Fruit fly (Drosophila melanogaster): ENCODE data around the gene LanA.

Gene LanA

DNA sequence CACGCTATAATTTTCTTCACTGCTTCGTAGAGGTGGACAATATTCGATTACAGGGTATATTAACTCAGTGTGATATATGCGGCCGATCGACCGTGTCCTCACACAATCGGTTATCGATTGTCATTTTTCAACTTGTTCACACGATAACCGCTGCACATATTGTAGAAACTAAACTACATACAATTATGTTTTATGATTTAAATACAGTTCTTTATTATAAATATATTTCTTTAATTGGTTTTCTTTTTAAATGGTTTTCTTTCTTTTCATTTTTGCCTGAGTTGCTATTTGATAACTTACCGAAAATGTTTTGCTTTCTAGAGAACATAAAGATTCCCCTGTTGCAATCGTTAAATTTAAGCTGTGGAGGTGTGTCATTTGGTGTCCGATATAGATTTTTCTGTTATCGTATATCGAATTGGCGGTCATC is 44.0 kb downstream of the LanA start, which contains the start of the genes fmt and CG7376 (continued):
- TF ChIP-seq Lhr (GFP tag; optimal IDR thresholded peaks at IDR 0.05) (peak; percentile 29), HLH54F (GFP tag; optimal IDR thresholded peaks at IDR 0.05) (no peak), shn (GFP tag; optimal IDR thresholded peaks at IDR 0.05) (no peak), nmo (GFP tag; optimal IDR thresholded peaks at IDR 0.05) (peak; percentile 80), bbx (GFP tag; IDR thresholded peaks at IDR 0.05; ENCODE audit: partially characterized antibody) (peak; percentile 71), Dfd (GFP tag; optimal IDR thresholded peaks at IDR 0.05) (no peak), E2f2 (GFP tag; IDR thresholded peaks at IDR 0.05) (peak; percentile 65), az2 (GFP tag; optimal IDR thresholded peaks at IDR 0.05) (peak; percentile 7), Asciz (GFP tag; optimal IDR thresholded peaks at IDR 0.05) (no peak), CG16863 (GFP tag; optimal IDR thresholded peaks at IDR 0.05) (no peak), Trl (optimal IDR thresholded peaks at IDR 0.05) (no peak), Trl (GFP tag; optimal IDR thresholded peaks at IDR 0.05) (no peak), unc-4 (GFP tag; IDR thresholded peaks at IDR 0.05; ENCODE audit: partially characterized antibody) (peak; percentile 56; the same call in 1 of the 2 replicates), Dll (GFP tag; IDR thresholded peaks at IDR 0.05; ENCODE audit: partially characterized antibody) (peak; percentile 74; the same call in 3 of the 4 replicates), Scr (GFP tag; IDR thresholded peaks at IDR 0.05; ENCODE audit: partially characterized antibody) (peak; percentile 80), CG2875 (GFP tag; optimal IDR thresholded peaks at IDR 0.05) (no peak), Sin3A (optimal IDR thresholded peaks at IDR 0.05) (peak; percentile 14), schlank (tag; optimal IDR thresholded peaks at IDR 0.05) (no peak), CG7357 (GFP tag; IDR thresholded peaks at IDR 0.05) (peak; percentile 93), abd-A (tag; optimal IDR thresholded peaks at IDR 0.05) (no peak), CG15479 (GFP tag; optimal IDR thresholded peaks at IDR 0.05) (peak; percentile 36), CG17328 (GFP tag; IDR thresholded peaks at IDR 0.05) (no peak), hbn (GFP tag; IDR thresholded peaks at IDR 0.05; ENCODE audit: partially characterized antibody) (peak; percentile 40; the same call in 1 of the 2 replicates), tna (GFP tag; IDR thresholded peaks at IDR 0.05; ENCODE audit: partially characterized antibody) (peak; percentile 84), slbo (GFP tag; IDR thresholded peaks at IDR 0.05) (peak; percentile 61), Max (GFP tag; optimal IDR thresholded peaks at IDR 0.05) (peak; percentile 63), br (optimal IDR thresholded peaks at IDR 0.05) (no peak), CG13894 (tag; optimal IDR thresholded peaks at IDR 0.05) (no peak), ssp (GFP tag; IDR thresholded peaks at IDR 0.05) (peak; percentile 93), jigr1 (GFP tag; IDR thresholded peaks at IDR 0.05) (no peak), inv (GFP tag; IDR thresholded peaks at IDR 0.05; ENCODE audit: partially characterized antibody) (peak; percentile 66), hkb (optimal IDR thresholded peaks at IDR 0.05) (peak; percentile 37), hkb (GFP tag; IDR thresholded peaks at IDR 0.05) (no peak), CG10654 (GFP tag; optimal IDR thresholded peaks at IDR 0.05) (peak; percentile 27), chinmo (GFP tag; IDR thresholded peaks at IDR 0.05; ENCODE audit: partially characterized antibody) (peak; percentile 75; the same call in 2 of the 4 replicates), C15 (GFP tag; IDR thresholded peaks at IDR 0.05) (no peak), lola (GFP tag; optimal IDR thresholded peaks at IDR 0.05) (peak in 1 of 3 experiments; percentile 61), CG14710 (tag; optimal IDR thresholded peaks at IDR 0.05) (peak; percentile 83), pita (GFP tag; optimal IDR thresholded peaks at IDR 0.05) (no peak), gem (tag; optimal IDR thresholded peaks at IDR 0.05) (no peak), cas (GFP tag; IDR thresholded peaks at IDR 0.05) (no peak), Hmr (GFP tag; optimal IDR thresholded peaks at IDR 0.05) (no peak), CG2712 (tag; optimal IDR thresholded peaks at IDR 0.05) (no peak), Doc2 (GFP tag; IDR thresholded peaks at IDR 0.05) (no peak), Ssrp (tag; optimal IDR thresholded peaks at IDR 0.05) (peak; percentile 15), Stat92E (GFP tag; optimal IDR thresholded peaks at IDR 0.05) (peak in 1 of 3 experiments; percentile 64), CG3847 (GFP tag; IDR thresholded peaks at IDR 0.05) (peak; percentile 51), CG5953 (GFP tag; IDR thresholded peaks at IDR 0.05) (no peak), Fer1 (GFP tag; optimal IDR thresholded peaks at IDR 0.05) (no peak), CG3407 (GFP tag; optimal IDR thresholded peaks at IDR 0.05) (no peak), CG9437 (GFP tag; optimal IDR thresholded peaks at IDR 0.05) (peak; percentile 4)
